Fruit fly (Drosophila melanogaster): ENCODE measurements around the gene Nup58.

- TF ChIP-seq Tbp (GFP tag; optimal IDR thresholded peaks at IDR 0.05) (no peak), CG4617 (GFP tag; optimal IDR thresholded peaks at IDR 0.05; ENCODE audit: borderline replicate concordance) (peak; percentile 2), Aef1 (GFP tag; IDR thresholded peaks at IDR 0.05) (no peak), fru (optimal IDR thresholded peaks at IDR 0.05) (no peak), lmd (GFP tag; IDR thresholded peaks at IDR 0.05) (no peak)
Observed at dm6 chr3R:19648289-19648916, 3.6 kb downstream of the Nup58 start, which contains the start of the genes CG6195 and CG31220.
